Worm (Caenorhabditis elegans): ENCODE measurements around the gene F34D10.8.

Gene F34D10.8

DNA sequence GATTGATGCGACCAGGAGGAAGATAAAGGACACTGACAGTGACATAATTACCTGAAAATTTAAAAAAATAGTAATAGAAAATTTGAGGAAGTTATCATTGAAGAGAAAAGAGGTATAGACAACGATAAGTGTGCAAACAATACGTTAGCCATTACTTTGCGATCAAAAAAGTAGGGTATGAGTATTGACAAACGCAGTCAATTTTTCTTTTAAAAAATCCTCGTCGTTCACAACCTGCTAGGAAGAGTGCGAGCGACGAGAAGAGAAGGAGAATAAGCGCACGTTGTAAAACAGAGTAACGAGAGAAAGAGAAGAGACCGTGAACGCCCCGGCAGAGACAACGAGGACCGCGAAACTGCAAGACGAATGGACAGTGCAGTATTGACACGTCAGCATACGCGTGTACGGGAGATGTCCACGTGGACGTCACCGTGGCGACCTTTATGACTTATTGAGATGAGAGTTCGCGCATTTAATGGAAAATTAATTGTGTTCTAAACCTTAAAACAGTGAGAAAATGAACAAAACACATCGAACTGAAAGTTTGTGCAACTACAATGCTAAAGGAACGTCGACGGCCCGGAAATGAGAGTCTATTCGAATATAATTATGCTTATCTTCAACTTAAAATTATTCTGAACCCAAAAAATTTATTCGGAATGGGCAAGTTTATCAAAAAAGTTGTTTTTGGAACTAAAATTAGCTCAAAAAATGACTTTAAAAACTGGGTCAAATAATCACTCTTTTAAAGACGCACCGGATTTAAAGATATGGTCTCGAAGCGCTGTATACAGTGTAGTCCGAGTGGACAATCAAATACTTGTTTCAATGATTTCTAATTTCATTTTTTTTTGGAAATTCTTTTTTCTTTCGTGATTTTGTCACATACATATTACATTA is 28.9 kb upstream of the F34D10.8 start, which contains the start of the genes pdi-1 and C14B1.2 (continued):
- no peak for TF ChIP-seq fos-1 (tag; optimal IDR thresholded peaks at IDR 0.05)
- peak; percentile 83 for TF ChIP-seq nhr-25 (tag; optimal IDR thresholded peaks at IDR 0.05; ENCODE audit: borderline replicate concordance, insufficient read depth)
- peak; percentile 55 for TF ChIP-seq nhr-28 (tag; optimal IDR thresholded peaks at IDR 0.05)
- TF ChIP-seq daf-8 (GFP tag; IDR thresholded peaks at IDR 0.05), result no peak
- no peak for TF ChIP-seq sdz-12 (GFP tag; optimal IDR thresholded peaks at IDR 0.05)
- no peak for TF ChIP-seq lin-29 (GFP tag; IDR thresholded peaks at IDR 0.05)
- TF ChIP-seq madf-9 (GFP tag; conservative IDR thresholded peaks at IDR 0.05), result no peak; the same call in 1 of the 2 replicates
- TF ChIP-seq lin-1 (GFP tag; IDR thresholded peaks at IDR 0.05), result no peak
- TF ChIP-seq gei-8 (GFP tag; optimal IDR thresholded peaks at IDR 0.05), result no peak
- TF ChIP-seq dve-1 (tag; optimal IDR thresholded peaks at IDR 0.05; ENCODE audit: insufficient read depth), result peak; percentile 87
- TF ChIP-seq saeg-2 (GFP tag; IDR thresholded peaks at IDR 0.05), result no peak
- peak; percentile 4; the same call in 1 of the 2 replicates for TF ChIP-seq set-16 (GFP tag; IDR thresholded peaks at IDR 0.05)
- TF ChIP-seq fkh-10 (GFP tag; optimal IDR thresholded peaks at IDR 0.05), result no peak
- TF ChIP-seq ZK337.2 (GFP tag; IDR thresholded peaks at IDR 0.05), result no peak
- TF ChIP-seq tra-1 (GFP tag; IDR thresholded peaks at IDR 0.05), result 0 out of 2 replicates have a peak, but pooled peaks have one; percentile 51
- 0 out of 2 replicates have a peak, but pooled peaks have one; percentile 37 for TF ChIP-seq Y75B8A.6 (GFP tag; IDR thresholded peaks at IDR 0.05)
- no peak for TF ChIP-seq nhr-76 (tag; optimal IDR thresholded peaks at IDR 0.05)
- TF ChIP-seq F10B5.3 (tag; optimal IDR thresholded peaks at IDR 0.05), result no peak
- no peak for TF ChIP-seq aha-1 (tag)
- TF ChIP-seq lin-39 (tag; optimal IDR thresholded peaks at IDR 0.05), result no peak
- TF ChIP-seq nhr-102 (tag; optimal IDR thresholded peaks at IDR 0.05), result peak; percentile 10
- peak; percentile 64 for TF ChIP-seq lin-38 (GFP tag; IDR thresholded peaks at IDR 0.05)
- TF ChIP-seq D1046.2 (GFP tag; IDR thresholded peaks at IDR 0.05), result no peak
- no peak for TF ChIP-seq attf-4 (tag; optimal IDR thresholded peaks at IDR 0.05)
- TF ChIP-seq ceh-32 (tag; optimal IDR thresholded peaks at IDR 0.05; ENCODE audit: poor library complexity), result no peak
- TF ChIP-seq zfp-3 (GFP tag; conservative IDR thresholded peaks at IDR 0.05), result peak; percentile 63; the same call in 1 of the 2 replicates
- peak; percentile 77 for TF ChIP-seq nhr-6 (tag; optimal IDR thresholded peaks at IDR 0.05)
- 0 out of 2 replicates have a peak, but pooled peaks have one; percentile 55 for TF ChIP-seq lim-7 (GFP tag; IDR thresholded peaks at IDR 0.05)
- TF ChIP-seq unc-130 (GFP tag; optimal IDR thresholded peaks at IDR 0.05), result no peak
- no peak for TF ChIP-seq duxl-1 (tag; optimal IDR thresholded peaks at IDR 0.05; ENCODE audit: poor library complexity)
- TF ChIP-seq aly-2 (tag; optimal IDR thresholded peaks at IDR 0.05), result no peak
- no peak for TF ChIP-seq F26F4.8 (GFP tag; conservative IDR thresholded peaks at IDR 0.05)
- peak; percentile 75 to 89 for TF ChIP-seq mdl-1 (tag; optimal IDR thresholded peaks at IDR 0.05)
- TF ChIP-seq vab-7 (GFP tag; IDR thresholded peaks at IDR 0.05), result no peak
- TF ChIP-seq mdt-29 (GFP tag; IDR thresholded peaks at IDR 0.05), result no peak
- peak; percentile 59 for TF ChIP-seq lin-13 (GFP tag; optimal IDR thresholded peaks at IDR 0.05)
- no peak for TF ChIP-seq ZK546.5 (tag; optimal IDR thresholded peaks at IDR 0.05)
- 0 out of 2 replicates have a peak, but pooled peaks have one; percentile 22 for TF ChIP-seq ceh-20 (GFP tag; IDR thresholded peaks at IDR 0.05)
- TF ChIP-seq ceh-82 (tag; optimal IDR thresholded peaks at IDR 0.05), result no peak
- no peak for TF ChIP-seq F49E8.2 (tag; optimal IDR thresholded peaks at IDR 0.05; ENCODE audit: borderline replicate concordance)
- no peak for TF ChIP-seq mxl-2 (GFP tag; conservative IDR thresholded peaks at IDR 0.05)
- TF ChIP-seq nhr-11 (tag; optimal IDR thresholded peaks at IDR 0.05), result no peak
- peak; percentile 59; the same call in 1 of the 2 replicates for TF ChIP-seq egl-43 (GFP tag; IDR thresholded peaks at IDR 0.05)
- TF ChIP-seq php-3 (GFP tag; IDR thresholded peaks at IDR 0.05), result no peak
- TF ChIP-seq arid-1 (GFP tag; conservative IDR thresholded peaks at IDR 0.05), result peak; percentile 51; the same call in 1 of the 2 replicates
- no peak for TF ChIP-seq daf-19 (GFP tag; conservative IDR thresholded peaks at IDR 0.05)
- TF ChIP-seq unc-62 (GFP tag; optimal IDR thresholded peaks at IDR 0.05 in 1 of 2), result no peak
- TF ChIP-seq unc-62 (tag; optimal IDR thresholded peaks at IDR 0.05), result no peak
- no peak for TF ChIP-seq madf-5 (GFP tag; IDR thresholded peaks at IDR 0.05)
